Worm (Caenorhabditis elegans) whole organism, L4 larva: ENCODE data around the gene csr-1.
A peak's percentile ranks its signal among the peaks of the same experiment; 100 is the strongest.

Experiments
- F37D6.2 ChIP-seq: sonication (generic microtip); optimal IDR thresholded peaks from 2 replicates; lab custom pipeline; 2016; ENCODE audit warnings: mild to moderate bottlenecking, missing genetic modification characterization, missing compliant biosample characterization
- F44E2.7 ChIP-seq: fragments of 200-800 bp; sonication (Bioruptor generic); IDR thresholded peaks from 2 replicates; pipeline ENCODE4 v2.1.2; 2022; ENCODE audit warnings: missing genetic modification characterization, missing compliant biosample characterization
- R02D3.7 ChIP-seq: fragments of 150-350 bp; sonication (generic microtip); optimal IDR thresholded peaks from 3 replicates; lab custom pipeline; 2014; ENCODE audit warnings: missing biosample characterization, missing genetic modification characterization
- T20F7.1 ChIP-seq: fragments of 200-800 bp; sonication (Bioruptor generic); optimal IDR thresholded peaks from 2 replicates; lab custom pipeline; 2018; ENCODE audit warnings: mild to moderate bottlenecking, missing genetic modification characterization, missing compliant biosample characterization
- Y48G9A.11 ChIP-seq: fragments of 200-800 bp; sonication (Bioruptor generic); IDR thresholded peaks from 2 replicates; pipeline ENCODE4 v1.3.6; 2022; ENCODE audit warnings: missing genetic modification reagents, missing genetic modification characterization, missing compliant biosample characterization
- Y75B8A.6 ChIP-seq: fragments of 200-800 bp; sonication (Bioruptor generic); IDR thresholded peaks from 2 replicates; pipeline ENCODE4 v1.3.6; 2022; ENCODE audit warnings: missing genetic modification reagents, missing genetic modification characterization, missing compliant biosample characterization
- attf-4 ChIP-seq: sonication (generic microtip); optimal IDR thresholded peaks from 3 replicates; lab custom pipeline; 2017; ENCODE audit warnings: missing biosample characterization, missing genetic modification characterization
- ceh-20 ChIP-seq: fragments of 200-800 bp; sonication (Bioruptor generic); IDR thresholded peaks from 2 replicates; pipeline ENCODE4 v1.3.6; 2022; ENCODE audit warnings: missing genetic modification reagents, missing genetic modification characterization, missing compliant biosample characterization
- ceh-44 ChIP-seq: fragments of 200-800 bp; sonication (Bioruptor generic); IDR thresholded peaks from 2 replicates; pipeline ENCODE4 v1.3.6; 2022; ENCODE audit warnings: missing genetic modification reagents, missing genetic modification characterization, missing compliant biosample characterization
- ceh-62 ChIP-seq: sonication (generic microtip); optimal IDR thresholded peaks from 2 replicates; lab custom pipeline; 2017; ENCODE audit warnings: missing biosample characterization, missing genetic modification characterization
- ceh-82 ChIP-seq: sonication (generic microtip); optimal IDR thresholded peaks from 2 replicates; lab custom pipeline; 2017; ENCODE audit warnings: missing biosample characterization, missing genetic modification characterization
- cey-2 ChIP-seq: sonication (generic microtip); optimal IDR thresholded peaks from 3 replicates; lab custom pipeline; 2017; ENCODE audit warnings: missing genetic modification characterization, mild to moderate bottlenecking, missing compliant biosample characterization, antibody characterized with exemption, borderline replicate concordance; ENCODE audit not compliant: insufficient read depth
- ctbp-1 ChIP-seq: fragments of 200-800 bp; sonication (Bioruptor generic); IDR thresholded peaks from 2 replicates; pipeline ENCODE4 v1.3.6; 2022; ENCODE audit warnings: missing genetic modification reagents, missing genetic modification characterization, missing compliant biosample characterization
- daf-16 ChIP-seq, 3 experiments: sonication (generic microtip); optimal IDR thresholded peaks; 2 replicates each; lab custom pipeline; 2016 to 2017; ENCODE audit warnings: missing genetic modification characterization in 3 of 3, missing genetic modification reagents in 3 of 3, mild to moderate bottlenecking in 2 of 3, missing compliant biosample characterization in 2 of 3, missing biosample characterization in 1 of 3, moderate library complexity in 1 of 3
- daf-19 ChIP-seq: fragments of 200-800 bp; sonication (Bioruptor generic); conservative IDR thresholded peaks from 2 replicates; pipeline ENCODE4 v1.3.6; 2022; ENCODE audit warnings: missing genetic modification characterization, missing compliant biosample characterization
- dmd-9 ChIP-seq: fragments of 200-800 bp; sonication (Bioruptor generic); IDR thresholded peaks from 2 replicates; pipeline ENCODE4 v1.3.6; 2022; ENCODE audit warnings: missing genetic modification reagents, missing genetic modification characterization, missing compliant biosample characterization
- dpl-1 ChIP-seq: fragments of 150-350 bp; optimal IDR thresholded peaks from 2 replicates; lab custom pipeline; 2014; ENCODE audit warnings: missing biosample characterization, missing genetic modification reagents, missing genetic modification characterization
- dve-1 ChIP-seq: sonication (generic microtip); optimal IDR thresholded peaks from 2 replicates; lab custom pipeline; 2017; ENCODE audit warnings: antibody characterized with exemption, mild to moderate bottlenecking, missing genetic modification characterization, missing compliant biosample characterization; ENCODE audit not compliant: insufficient read depth
- egl-27 ChIP-seq: sonication (generic microtip); optimal IDR thresholded peaks from 3 replicates; lab custom pipeline; 2017; ENCODE audit warnings: missing biosample characterization, missing genetic modification reagents, missing genetic modification characterization
- gei-8 ChIP-seq: fragments of 200-800 bp; sonication (Bioruptor generic); optimal IDR thresholded peaks from 2 replicates; lab custom pipeline; 2018; ENCODE audit warnings: mild to moderate bottlenecking, missing genetic modification characterization, missing compliant biosample characterization
- hif-1 ChIP-seq, 2 experiments: sonication (generic microtip); optimal IDR thresholded peaks; 2 replicates each; lab custom pipeline; 2016 to 2017; ENCODE audit warnings: missing compliant biosample characterization in 2 of 2, missing genetic modification characterization in 2 of 2, missing genetic modification reagents in 2 of 2, missing genotype in 2 of 2, mild to moderate bottlenecking in 1 of 2
- hlh-11 ChIP-seq: fragments of 200-800 bp; sonication (Bioruptor generic); optimal IDR thresholded peaks from 2 replicates; lab custom pipeline; 2018; ENCODE audit warnings: mild to moderate bottlenecking, missing genetic modification characterization, missing compliant biosample characterization
- hlh-30 ChIP-seq: sonication (generic microtip); optimal IDR thresholded peaks from 2 replicates; lab custom pipeline; 2017; ENCODE audit warnings: antibody characterized with exemption, mild to moderate bottlenecking, missing genetic modification characterization, missing compliant biosample characterization; ENCODE audit not compliant: insufficient read depth
- hmg-1.1 ChIP-seq: fragments of 200-800 bp; sonication (Bioruptor generic); IDR thresholded peaks from 2 replicates; pipeline ENCODE4 v1.3.6; 2022; ENCODE audit warnings: missing genetic modification reagents, missing genetic modification characterization, missing compliant biosample characterization
- jun-1 ChIP-seq: fragments of 150-350 bp; optimal IDR thresholded peaks from 2 replicates; lab custom pipeline; 2014; ENCODE audit warnings: missing biosample characterization, missing genetic modification reagents, missing genetic modification characterization
- lin-1 ChIP-seq: fragments of 200-800 bp; sonication (Bioruptor generic); IDR thresholded peaks from 2 replicates; pipeline ENCODE4 v1.3.6; 2022; ENCODE audit warnings: missing genetic modification reagents, missing genetic modification characterization, missing compliant biosample characterization
- lin-38 ChIP-seq: fragments of 200-800 bp; sonication (Bioruptor generic); IDR thresholded peaks from 2 replicates; pipeline ENCODE4 v1.3.6; 2022; ENCODE audit warnings: missing genetic modification reagents, missing genetic modification characterization, missing compliant biosample characterization
- lsy-2 ChIP-seq, 2 experiments: fragments of 150-350 bp in 1 of 2; sonication (generic microtip) in 1 of 2; optimal IDR thresholded peaks; 2 replicates each; lab custom pipeline; 2014 to 2017; ENCODE audit warnings: missing biosample characterization in 2 of 2, missing genetic modification characterization in 2 of 2
- mdl-1 ChIP-seq, 2 experiments: fragments of 150-350 bp in 1 of 2; sonication (generic microtip) in 1 of 2; optimal IDR thresholded peaks; 2 replicates each; lab custom pipeline; 2014 to 2017; ENCODE audit warnings: missing biosample characterization in 2 of 2, missing genetic modification characterization in 2 of 2
- mdt-29 ChIP-seq: fragments of 200-800 bp; sonication (Bioruptor generic); IDR thresholded peaks from 2 replicates; pipeline ENCODE4 v1.3.6; 2022; ENCODE audit warnings: missing genetic modification reagents, missing genetic modification characterization, missing compliant biosample characterization
- mep-1 ChIP-seq: fragments of 150-350 bp; sonication (generic microtip); optimal IDR thresholded peaks from 3 replicates; lab custom pipeline; 2014; ENCODE audit warnings: missing biosample characterization, missing genetic modification characterization
- mes-2 ChIP-seq: sonication (generic microtip); optimal IDR thresholded peaks from 2 replicates; lab custom pipeline; 2016; ENCODE audit warnings: missing genotype, mild to moderate bottlenecking, missing genetic modification characterization, missing compliant biosample characterization; ENCODE audit not compliant: poor library complexity, severe bottlenecking
- mxl-3 ChIP-seq: fragments of 200-800 bp; sonication (Bioruptor generic); optimal IDR thresholded peaks from 2 replicates; lab custom pipeline; 2018; ENCODE audit warnings: mild to moderate bottlenecking, missing genetic modification characterization, missing compliant biosample characterization
- nhr-102 ChIP-seq: sonication (generic microtip); optimal IDR thresholded peaks from 2 replicates; lab custom pipeline; 2016; ENCODE audit warnings: mild to moderate bottlenecking, missing genetic modification characterization, moderate library complexity, missing compliant biosample characterization
- nhr-11 ChIP-seq: fragments of 150-350 bp; optimal IDR thresholded peaks from 2 replicates; lab custom pipeline; 2014; ENCODE audit warnings: missing biosample characterization, missing genetic modification characterization
- nhr-111 ChIP-seq: fragments of 200-800 bp; sonication (Bioruptor generic); optimal IDR thresholded peaks from 2 replicates; lab custom pipeline; 2018; ENCODE audit warnings: mild to moderate bottlenecking, missing genetic modification characterization, missing compliant biosample characterization
- nhr-237 ChIP-seq: sonication (generic microtip); optimal IDR thresholded peaks from 2 replicates; lab custom pipeline; 2017; ENCODE audit warnings: missing biosample characterization, missing genetic modification characterization
- nhr-41 ChIP-seq: fragments of 200-800 bp; sonication (Bioruptor generic); IDR thresholded peaks from 2 replicates; pipeline ENCODE4 v1.3.6; 2022; ENCODE audit warnings: missing genetic modification reagents, missing genetic modification characterization, missing compliant biosample characterization
- nhr-42 ChIP-seq: fragments of 200-800 bp; sonication (Bioruptor generic); IDR thresholded peaks from 2 replicates; pipeline ENCODE4 v1.3.6; 2022; ENCODE audit warnings: missing genetic modification characterization, missing compliant biosample characterization
- nhr-6 ChIP-seq: fragments of 150-350 bp; optimal IDR thresholded peaks from 2 replicates; lab custom pipeline; 2014; ENCODE audit warnings: missing biosample characterization, missing genetic modification characterization
- nhr-76 ChIP-seq: fragments of 150-350 bp; optimal IDR thresholded peaks from 2 replicates; lab custom pipeline; 2014; ENCODE audit warnings: missing biosample characterization, missing genetic modification characterization
- php-3 ChIP-seq: fragments of 200-800 bp; sonication (Bioruptor generic); IDR thresholded peaks from 2 replicates; pipeline ENCODE4 v1.3.6; 2022; ENCODE audit warnings: missing genetic modification reagents, missing genetic modification characterization, missing compliant biosample characterization
- rbr-2 ChIP-seq: sonication (generic microtip); optimal IDR thresholded peaks from 2 replicates; lab custom pipeline; 2016; ENCODE audit warnings: missing genotype, missing genetic modification characterization, missing compliant biosample characterization
- sdz-12 ChIP-seq: fragments of 200-800 bp; sonication (Bioruptor generic); optimal IDR thresholded peaks from 2 replicates; lab custom pipeline; 2018; ENCODE audit warnings: mild to moderate bottlenecking, missing genetic modification characterization, missing compliant biosample characterization
- set-16 ChIP-seq: fragments of 200-800 bp; sonication (Bioruptor generic); IDR thresholded peaks from 2 replicates; pipeline ENCODE4 v1.3.6; 2022; ENCODE audit warnings: missing genetic modification reagents, missing genetic modification characterization, missing compliant biosample characterization
- spr-3 ChIP-seq: fragments of 200-800 bp; sonication (Bioruptor generic); optimal IDR thresholded peaks from 2 replicates; lab custom pipeline; 2018; ENCODE audit warnings: mild to moderate bottlenecking, missing genetic modification characterization, missing compliant biosample characterization
- unc-130 ChIP-seq: sonication (generic microtip); optimal IDR thresholded peaks from 2 replicates; lab custom pipeline; 2016; ENCODE audit warnings: missing genetic modification reagents, missing genetic modification characterization, missing compliant biosample characterization
- unc-62 ChIP-seq, 3 experiments: fragments of 150-350 bp in 1 of 3; sonication (generic microtip); optimal IDR thresholded peaks in 2 of 3; peaks in 1 of 3; 1 replicate in 1 of 3; 2 replicates in 2 of 3; lab custom pipeline; 2014 to 2017; ENCODE audit warnings: missing biosample characterization in 3 of 3, missing genetic modification characterization in 3 of 3, missing genetic modification reagents in 3 of 3, missing genotype in 1 of 3
- ztf-11 ChIP-seq: fragments of 150-350 bp; optimal IDR thresholded peaks from 2 replicates; lab custom pipeline; 2014; ENCODE audit warnings: missing biosample characterization, missing genetic modification characterization

The csr-1 gene

ce11 chrIV:7982024-7982576, 25.0 kb downstream of the csr-1 start, which contains the start of gene arf-5:
Gene arf-5 (plus strand): TSS chrIV:7982526.
- no peak for TF ChIP-seq mdt-29 (GFP tag; lab: Robert Waterston, UW)
- no peak for TF ChIP-seq hif-1 (tag; optimal IDR thresholded peaks at IDR 0.05; lab: Kevin White, UChicago)
- TF ChIP-seq nhr-42 (GFP tag; lab: Robert Waterston, UW): no peak
- no peak for TF ChIP-seq F44E2.7 (GFP tag; lab: Robert Waterston, UW)
- no peak for TF ChIP-seq mes-2
- peak; percentile 53 for TF ChIP-seq mep-1
- no peak for TF ChIP-seq ztf-11
- TF ChIP-seq hlh-11 (tag; lab: Kevin White, UChicago): peak; percentile 31
- peak; percentile 33 for TF ChIP-seq rbr-2 (tag; lab: Kevin White, UChicago)
- TF ChIP-seq nhr-76 (tag; lab: Kevin White, UChicago): no peak
- no peak for TF ChIP-seq dmd-9 (GFP tag; lab: Robert Waterston, UW)
- no peak for TF ChIP-seq Y75B8A.6 (GFP tag; lab: Robert Waterston, UW)
- no peak for TF ChIP-seq nhr-111 (GFP tag; lab: Kevin White, UChicago)
- TF ChIP-seq nhr-102 (tag; lab: Kevin White, UChicago): no peak
- TF ChIP-seq dve-1 (tag; lab: Kevin White, UChicago): peak; percentile 40
- TF ChIP-seq nhr-6 (tag; lab: Kevin White, UChicago): peak; percentile 2
- no peak for TF ChIP-seq egl-27 (tag; lab: Kevin White, UChicago)
- TF ChIP-seq dpl-1: peak; percentile 42
- no peak for TF ChIP-seq unc-130 (GFP tag; lab: Kevin White, UChicago)
- TF ChIP-seq spr-3 (GFP tag; lab: Kevin White, UChicago): no peak
- TF ChIP-seq hlh-30 (tag; lab: Kevin White, UChicago): peak; percentile 64
- TF ChIP-seq mxl-3 (GFP tag; lab: Kevin White, UChicago): peak; percentile 85
- no peak for TF ChIP-seq ceh-82 (tag; lab: Kevin White, UChicago)
- TF ChIP-seq lin-1: no peak
- no peak for TF ChIP-seq daf-16 (GFP tag; optimal IDR thresholded peaks at IDR 0.05; lab: Kevin White, UChicago)
- TF ChIP-seq daf-16 (tag; optimal IDR thresholded peaks at IDR 0.05; lab: Kevin White, UChicago): peak; percentile 17
- TF ChIP-seq Y48G9A.11 (GFP tag; lab: Robert Waterston, UW): no peak
- TF ChIP-seq jun-1 (tag; lab: Kevin White, UChicago): no peak
- TF ChIP-seq cey-2 (tag; lab: Kevin White, UChicago): no peak
- 0 out of 2 replicates have a peak, but pooled peaks have one; percentile 7 for TF ChIP-seq hmg-1.1 (GFP tag; lab: Robert Waterston, UW)
- TF ChIP-seq sdz-12 (GFP tag; lab: Kevin White, UChicago): no peak
- TF ChIP-seq F37D6.2: no peak
- TF ChIP-seq ctbp-1 (GFP tag; lab: Robert Waterston, UW): no peak
- no peak for TF ChIP-seq ceh-44 (GFP tag; lab: Robert Waterston, UW)
- peak; percentile 33 for TF ChIP-seq T20F7.1 (GFP tag; lab: Kevin White, UChicago)
- no peak for TF ChIP-seq unc-62 (GFP tag; optimal IDR thresholded peaks at IDR 0.05 in 1 of 2; lab: Kevin White, UChicago)
- TF ChIP-seq unc-62 (tag; optimal IDR thresholded peaks at IDR 0.05; lab: Kevin White, UChicago): no peak
- no peak for TF ChIP-seq nhr-237 (tag; lab: Kevin White, UChicago)
- TF ChIP-seq ceh-62 (tag; lab: Kevin White, UChicago): no peak
- TF ChIP-seq mdl-1 (tag; optimal IDR thresholded peaks at IDR 0.05; lab: Kevin White, UChicago): peak in 1 of 2 experiments; percentile 82
- TF ChIP-seq nhr-11 (tag; lab: Kevin White, UChicago): no peak
- peak in 1 of 2 experiments; percentile 61 for TF ChIP-seq lsy-2 (tag; optimal IDR thresholded peaks at IDR 0.05; lab: Kevin White, UChicago)
- no peak for TF ChIP-seq lin-38 (GFP tag; lab: Robert Waterston, UW)
- no peak for TF ChIP-seq php-3 (GFP tag; lab: Robert Waterston, UW)
- no peak for TF ChIP-seq set-16 (GFP tag; lab: Robert Waterston, UW)
- TF ChIP-seq daf-19: no peak
- no peak for TF ChIP-seq gei-8
- no peak for TF ChIP-seq nhr-41
- TF ChIP-seq ceh-20 (GFP tag; lab: Robert Waterston, UW): no peak
- TF ChIP-seq attf-4 (tag; lab: Kevin White, UChicago): no peak
- no peak for TF ChIP-seq R02D3.7 (tag; lab: Kevin White, UChicago)
